Fruit fly (Drosophila melanogaster): ENCODE data around the gene CG13937.
A peak's percentile ranks its signal among the peaks of the same experiment; 100 is the strongest.

The CG13937 gene

DNA sequence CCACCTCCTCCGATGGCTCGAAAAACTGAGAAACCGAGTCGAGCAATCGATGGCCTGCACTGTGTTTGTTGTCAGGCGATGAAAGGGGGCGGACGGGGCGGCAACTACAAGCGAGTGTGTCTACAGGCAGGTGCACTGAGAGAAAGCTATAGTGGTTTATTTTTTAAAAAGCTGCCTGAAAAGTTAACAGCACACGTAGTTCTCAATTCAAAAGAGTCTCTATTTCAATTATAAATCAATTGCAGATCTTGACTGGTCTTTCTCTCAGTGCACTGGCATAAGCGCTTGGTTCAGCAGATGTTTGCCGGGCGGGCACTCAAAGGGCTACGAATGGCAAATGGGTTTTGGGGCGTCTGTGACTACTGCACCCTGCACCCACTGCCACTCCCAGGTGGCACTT lies 2.1 kb downstream of the CG13937 start (continued):
- TF ChIP-seq Side (GFP tag; optimal IDR thresholded peaks at IDR 0.05) (no peak), CG12071 (GFP tag; optimal IDR thresholded peaks at IDR 0.05) (peak; percentile 46), Atf-2 (GFP tag; optimal IDR thresholded peaks at IDR 0.05) (no peak), CG14710 (tag; optimal IDR thresholded peaks at IDR 0.05) (no peak), CG10431 (GFP tag; optimal IDR thresholded peaks at IDR 0.05) (no peak), Doc2 (GFP tag; IDR thresholded peaks at IDR 0.05) (no peak), Sox102F (GFP tag; optimal IDR thresholded peaks at IDR 0.05) (peak; percentile 25), cato (GFP tag; optimal IDR thresholded peaks at IDR 0.05; ENCODE audit: borderline replicate concordance) (no peak), al (GFP tag; IDR thresholded peaks at IDR 0.05) (peak; percentile 56), Dad (GFP tag; optimal IDR thresholded peaks at IDR 0.05) (peak; percentile 18), amos (GFP tag; IDR thresholded peaks at IDR 0.05; ENCODE audit: partially characterized antibody) (no peak), CG12104 (GFP tag; optimal IDR thresholded peaks at IDR 0.05) (no peak), Aef1 (GFP tag; IDR thresholded peaks at IDR 0.05) (peak; percentile 66), chinmo (GFP tag; IDR thresholded peaks at IDR 0.05; ENCODE audit: partially characterized antibody) (no peak), Jarid2 (GFP tag; optimal IDR thresholded peaks at IDR 0.05) (no peak), C15 (GFP tag; IDR thresholded peaks at IDR 0.05) (0 out of 3 replicates have a peak, but pooled peaks have one; percentile 54), trh (GFP tag; optimal IDR thresholded peaks at IDR 0.05) (no peak), chm (GFP tag; IDR thresholded peaks at IDR 0.05) (no peak), CG13296 (GFP tag; optimal IDR thresholded peaks at IDR 0.05) (no peak), Nf-YA (GFP tag; IDR thresholded peaks at IDR 0.05) (peak; percentile 54), disco-r (GFP tag; optimal IDR thresholded peaks at IDR 0.05) (no peak), CG18619 (GFP tag; optimal IDR thresholded peaks at IDR 0.05) (no peak), CG9215 (GFP tag; IDR thresholded peaks at IDR 0.05) (peak; percentile 6; the same call in 1 of the 2 replicates), ftz-f1 (GFP tag; optimal IDR thresholded peaks at IDR 0.05) (no peak), Hey (tag; optimal IDR thresholded peaks at IDR 0.05) (no peak), CG5953 (GFP tag; IDR thresholded peaks at IDR 0.05) (0 out of 2 replicates have a peak, but pooled peaks have one; percentile 40), CG9932 (GFP tag; IDR thresholded peaks at IDR 0.05) (peak; percentile 45), CG43689 (GFP tag; IDR thresholded peaks at IDR 0.05) (no peak), ab (GFP tag; optimal IDR thresholded peaks at IDR 0.05) (no peak), Drgx (GFP tag; IDR thresholded peaks at IDR 0.05) (peak; percentile 80), Blimp-1 (GFP tag; optimal IDR thresholded peaks at IDR 0.05) (peak; percentile 23), CG7839 (tag; optimal IDR thresholded peaks at IDR 0.05) (peak; percentile 41), sd (tag; optimal IDR thresholded peaks at IDR 0.05) (no peak), CG7963 (GFP tag; IDR thresholded peaks at IDR 0.05; ENCODE audit: partially characterized antibody) (no peak), repo (GFP tag; optimal IDR thresholded peaks at IDR 0.05) (no peak), CG17328 (GFP tag; IDR thresholded peaks at IDR 0.05) (no peak), CG14965 (GFP tag; optimal IDR thresholded peaks at IDR 0.05; ENCODE audit: borderline replicate concordance) (no peak), Ada2b (GFP tag; IDR thresholded peaks at IDR 0.05) (peak; percentile 70), btn (GFP tag; optimal IDR thresholded peaks at IDR 0.05) (no peak), CG4820 (GFP tag; optimal IDR thresholded peaks at IDR 0.05) (peak; percentile 25), dysf (GFP tag; IDR thresholded peaks at IDR 0.05) (peak; percentile 75), sisA (GFP tag; IDR thresholded peaks at IDR 0.05) (peak; percentile 68), esg (GFP tag; conservative IDR thresholded peaks at IDR 0.05) (peak; percentile 27; the same call in 1 of the 2 replicates), danr (GFP tag; IDR thresholded peaks at IDR 0.05) (0 out of 2 replicates have a peak, but pooled peaks have one; percentile 22), CG8089 (GFP tag; optimal IDR thresholded peaks at IDR 0.05) (no peak), CG6813 (GFP tag; optimal IDR thresholded peaks at IDR 0.05) (peak; percentile 19), tgo (GFP tag; IDR thresholded peaks at IDR 0.05) (peak; percentile 59; the same call in 2 of the 3 replicates), gcm2 (GFP tag; optimal IDR thresholded peaks at IDR 0.05) (no peak), Fer1 (GFP tag; optimal IDR thresholded peaks at IDR 0.05) (peak; percentile 51), hb (GFP tag; IDR thresholded peaks at IDR 0.05; ENCODE audit: partially characterized antibody) (no peak), grau (tag; optimal IDR thresholded peaks at IDR 0.05) (peak; percentile 4)

All from whole organism, embryonic.